Fruit fly (Drosophila melanogaster) whole organism, prepupa: Measurements from ENCODE around the gene tkv.

Experiments used
- Blimp-1 ChIP-seq: fragments of 200-800 bp; sonication (Bioruptor generic); optimal IDR thresholded peaks from 3 replicates; lab custom pipeline; 2017; ENCODE audit warnings: missing biosample characterization, missing genetic modification characterization, mild to moderate bottlenecking, moderate library complexity, missing genetic modification reagents
- CG10631 ChIP-seq: fragments of 200-800 bp; sonication (Bioruptor generic); optimal IDR thresholded peaks from 2 replicates; lab custom pipeline; 2016; ENCODE audit warnings: missing biosample characterization, missing genetic modification characterization
- CG11294 ChIP-seq: fragments of 200-800 bp; sonication (Bioruptor generic); IDR thresholded peaks from 2 replicates; pipeline ENCODE4 v1.3.6; 2022; ENCODE audit warnings: missing biosample characterization, missing genetic modification characterization
- CG11902 ChIP-seq: fragments of 200-800 bp; sonication (Bioruptor generic); optimal IDR thresholded peaks from 3 replicates; lab custom pipeline; 2016; ENCODE audit warnings: missing biosample characterization, missing genetic modification characterization
- CG15336 ChIP-seq: fragments of 200-800 bp; sonication (Bioruptor generic); IDR thresholded peaks from 2 replicates; pipeline ENCODE4 v1.3.6; 2022; ENCODE audit warnings: missing biosample characterization, missing genetic modification characterization
- CG34406 ChIP-seq: fragments of 200-800 bp; sonication (Bioruptor generic); optimal IDR thresholded peaks from 3 replicates; lab custom pipeline; 2016; ENCODE audit warnings: missing biosample characterization, missing genetic modification characterization
- CG6163 ChIP-seq: fragments of 200-800 bp; sonication (Bioruptor generic); IDR thresholded peaks from 3 replicates; pipeline ENCODE4 v1.3.6; 2022; ENCODE audit warnings: missing biosample characterization, missing genetic modification characterization
- CG6808 ChIP-seq: fragments of 200-800 bp; sonication (Bioruptor generic); optimal IDR thresholded peaks from 3 replicates; lab custom pipeline; 2017; ENCODE audit warnings: missing biosample characterization, missing genetic modification characterization, mild to moderate bottlenecking, moderate library complexity, missing genetic modification reagents
- CG6854 ChIP-seq: fragments of 200-800 bp; sonication (Bioruptor generic); optimal IDR thresholded peaks from 2 replicates; lab custom pipeline; 2017; ENCODE audit warnings: missing biosample characterization, mild to moderate bottlenecking, missing genetic modification characterization
- CG8119 ChIP-seq: fragments of 200-800 bp; sonication (Bioruptor generic); IDR thresholded peaks from 3 replicates; pipeline ENCODE4 v1.3.6; 2022; ENCODE audit warnings: missing biosample characterization, missing genetic modification characterization
- CG8319 ChIP-seq: fragments of 200-800 bp; sonication (Bioruptor generic); optimal IDR thresholded peaks from 3 replicates; lab custom pipeline; 2016; ENCODE audit warnings: missing biosample characterization, missing genetic modification characterization
- CG9139 ChIP-seq: fragments of 200-800 bp; sonication (Bioruptor generic); optimal IDR thresholded peaks from 3 replicates; lab custom pipeline; 2017; ENCODE audit warnings: missing biosample characterization, mild to moderate bottlenecking, missing genetic modification characterization
- Eip75B ChIP-seq: fragments of 200-800 bp; sonication (Bioruptor generic); optimal IDR thresholded peaks from 3 replicates; lab custom pipeline; 2016; ENCODE audit warnings: missing biosample characterization, missing genetic modification characterization
- Eip78C ChIP-seq: fragments of 200-800 bp; sonication (Bioruptor generic); peaks from one replicate; lab custom pipeline; 2016; ENCODE audit warnings: missing biosample characterization, missing genetic modification characterization
- Ets96B ChIP-seq: fragments of 200-800 bp; optimal IDR thresholded peaks from 2 replicates; lab custom pipeline; 2019; ENCODE audit warnings: missing biosample characterization, mild to moderate bottlenecking, missing genetic modification characterization, moderate library complexity
- Hr38 ChIP-seq: sonication (Bioruptor generic); optimal IDR thresholded peaks from 2 replicates; lab custom pipeline; 2016; ENCODE audit warnings: missing biosample characterization, missing genetic modification characterization
- Hr39 ChIP-seq: fragments of 200-800 bp; sonication (Bioruptor generic); optimal IDR thresholded peaks from 2 replicates; lab custom pipeline; 2016; ENCODE audit warnings: missing biosample characterization, missing genetic modification characterization
- Hr4 ChIP-seq: fragments of 200-800 bp; sonication (Bioruptor generic); optimal IDR thresholded peaks from 3 replicates; lab custom pipeline; 2016; ENCODE audit warnings: missing biosample characterization, missing genetic modification characterization
- Lpt ChIP-seq: fragments of 200-800 bp; sonication (Bioruptor generic); optimal IDR thresholded peaks from 3 replicates; lab custom pipeline; 2016; ENCODE audit warnings: missing biosample characterization, missing genetic modification characterization
- Met ChIP-seq: fragments of 200-800 bp; sonication (Bioruptor generic); optimal IDR thresholded peaks from 3 replicates; lab custom pipeline; 2016; ENCODE audit warnings: missing biosample characterization, missing genetic modification characterization
- OdsH ChIP-seq: fragments of 200-800 bp; sonication (Bioruptor generic); optimal IDR thresholded peaks from 3 replicates; lab custom pipeline; 2016; ENCODE audit warnings: missing biosample characterization, missing genetic modification characterization
- Smox ChIP-seq: fragments of 200-800 bp; sonication (Bioruptor generic); optimal IDR thresholded peaks from 3 replicates; lab custom pipeline; 2016; ENCODE audit warnings: missing biosample characterization, missing genetic modification characterization
- Sox102F ChIP-seq: fragments of 200-800 bp; sonication (Bioruptor generic); optimal IDR thresholded peaks from 2 replicates; lab custom pipeline; 2016; ENCODE audit warnings: missing biosample characterization, mild to moderate bottlenecking, missing genetic modification characterization
- dac ChIP-seq: fragments of 200-800 bp; sonication (Bioruptor generic); optimal IDR thresholded peaks from 2 replicates; lab custom pipeline; 2017; ENCODE audit warnings: missing biosample characterization, mild to moderate bottlenecking, missing genetic modification characterization
- dsx ChIP-seq: fragments of 200-800 bp; optimal IDR thresholded peaks from 3 replicates; lab custom pipeline; 2019; ENCODE audit warnings: missing biosample characterization, mild to moderate bottlenecking, missing genetic modification characterization, moderate library complexity; ENCODE audit not compliant: poor library complexity, severe bottlenecking
- eg ChIP-seq: fragments of 200-800 bp; sonication (Bioruptor generic); IDR thresholded peaks from 3 replicates; pipeline ENCODE4 v1.3.6; 2022; ENCODE audit warnings: missing biosample characterization, missing genetic modification characterization
- fd59A ChIP-seq: fragments of 200-800 bp; sonication (Bioruptor generic); optimal IDR thresholded peaks from 2 replicates; lab custom pipeline; 2017; ENCODE audit warnings: missing biosample characterization, mild to moderate bottlenecking, missing genetic modification characterization, missing genetic modification reagents
- fkh ChIP-seq: fragments of 200-800 bp; sonication (Bioruptor generic); optimal IDR thresholded peaks from 3 replicates; lab custom pipeline; 2017; ENCODE audit warnings: missing biosample characterization, mild to moderate bottlenecking, missing genetic modification characterization, moderate library complexity
- lz ChIP-seq: fragments of 200-800 bp; sonication (Bioruptor generic); optimal IDR thresholded peaks from 3 replicates; lab custom pipeline; 2016; ENCODE audit warnings: missing biosample characterization, missing genetic modification characterization
- ss ChIP-seq, 2 experiments: fragments of 200-800 bp; sonication (Bioruptor generic); optimal IDR thresholded peaks; 2 replicates in 1 of 2; 3 replicates in 1 of 2; lab custom pipeline; 2017 to 2018; ENCODE audit warnings: mild to moderate bottlenecking in 2 of 2, missing biosample characterization in 2 of 2, missing genetic modification characterization in 2 of 2, moderate library complexity in 1 of 2
- svp ChIP-seq: fragments of 200-800 bp; sonication (Bioruptor generic); peaks from one replicate; lab custom pipeline; 2016; ENCODE audit warnings: missing biosample characterization, missing genetic modification characterization
- vri ChIP-seq: fragments of 200-800 bp; sonication (Bioruptor generic); optimal IDR thresholded peaks from 3 replicates; lab custom pipeline; 2016; ENCODE audit warnings: missing biosample characterization, mild to moderate bottlenecking, missing genetic modification characterization

The tkv gene

DNA sequence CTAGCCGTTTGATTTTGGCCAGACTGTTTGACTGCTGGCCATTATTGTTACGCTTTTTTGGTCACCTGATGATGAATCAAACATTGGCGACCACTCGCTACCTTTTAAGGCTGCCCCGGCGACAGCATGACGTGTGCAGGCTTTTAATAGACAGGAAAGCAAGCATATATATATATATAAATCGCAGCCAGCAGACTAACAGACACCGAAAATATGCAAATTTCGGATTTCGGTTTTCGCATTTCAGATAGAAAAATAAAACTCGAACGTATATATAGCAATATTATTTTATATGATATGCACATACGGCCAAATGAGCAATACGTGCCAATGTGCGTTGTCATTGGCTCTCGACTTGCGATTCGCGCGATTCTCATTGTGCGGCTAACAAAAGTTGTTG, 40.4 kb downstream of the tkv start:
- no peak for TF ChIP-seq Lpt (GFP tag; lab: Kevin White, UChicago)
- no peak for TF ChIP-seq fkh (GFP tag; lab: Kevin White, UChicago)
- no peak for TF ChIP-seq Smox (GFP tag; lab: Kevin White, UChicago)
- no peak for TF ChIP-seq Blimp-1 (GFP tag; lab: Kevin White, UChicago)
- no peak for TF ChIP-seq Met (GFP tag; lab: Kevin White, UChicago)
- no peak for TF ChIP-seq dsx (GFP tag; lab: Kevin White, UChicago)
- no peak for TF ChIP-seq lz (GFP tag; lab: Kevin White, UChicago)
- TF ChIP-seq Ets96B (tag; lab: Kevin White, UChicago), result no peak
- TF ChIP-seq CG6808 (GFP tag; lab: Kevin White, UChicago), result no peak
- no peak for TF ChIP-seq Hr4 (GFP tag; lab: Kevin White, UChicago)

DNA sequence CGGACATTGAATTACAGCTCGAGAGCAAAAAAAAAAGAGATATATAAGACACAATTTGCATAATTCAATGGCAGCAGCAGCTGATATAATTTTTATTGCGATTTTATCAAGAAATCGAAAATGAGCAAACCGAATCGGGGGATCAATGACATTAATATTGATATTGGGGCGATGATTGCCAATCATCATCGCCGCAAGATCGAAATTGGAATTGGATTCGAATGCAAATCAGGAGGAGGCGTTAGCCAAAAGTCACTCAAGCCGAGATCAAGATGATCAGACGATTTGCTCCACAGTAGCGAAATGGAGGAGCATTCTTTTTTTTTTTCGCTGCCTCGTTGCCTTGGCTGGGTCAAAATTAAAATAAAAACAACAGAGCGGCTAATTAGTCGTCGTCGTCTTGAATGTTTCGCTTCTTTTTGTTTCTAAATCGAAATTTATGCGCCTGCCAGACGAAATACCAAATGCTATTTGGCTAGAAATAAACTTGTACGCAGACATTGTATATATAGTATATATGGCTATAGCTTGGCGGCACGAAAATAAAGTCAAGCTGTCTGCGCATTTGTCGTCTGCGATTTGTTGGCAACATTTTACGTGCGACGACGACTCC, 41.3 kb downstream of the tkv start:
- TF ChIP-seq svp (GFP tag; lab: Kevin White, UChicago), result peak; percentile 67
- TF ChIP-seq ss (GFP tag; optimal IDR thresholded peaks at IDR 0.05; lab: Kevin White, UChicago), result no peak
- no peak for TF ChIP-seq eg (GFP tag; lab: Robert Waterston, UW)
- TF ChIP-seq dsx (GFP tag; lab: Kevin White, UChicago), result no peak
- TF ChIP-seq Eip75B (GFP tag; lab: Kevin White, UChicago), result no peak
- no peak for TF ChIP-seq CG11902
- TF ChIP-seq CG15336 (GFP tag; lab: Robert Waterston, UW), result 0 out of 2 replicates have a peak, but pooled peaks have one; percentile 7
- TF ChIP-seq Sox102F (GFP tag; lab: Kevin White, UChicago), result no peak
- TF ChIP-seq CG11294 (GFP tag; lab: Robert Waterston, UW), result no peak
- TF ChIP-seq fd59A, result no peak
- no peak for TF ChIP-seq CG6854
- TF ChIP-seq vri (GFP tag; lab: Kevin White, UChicago), result peak; percentile 44

DNA sequence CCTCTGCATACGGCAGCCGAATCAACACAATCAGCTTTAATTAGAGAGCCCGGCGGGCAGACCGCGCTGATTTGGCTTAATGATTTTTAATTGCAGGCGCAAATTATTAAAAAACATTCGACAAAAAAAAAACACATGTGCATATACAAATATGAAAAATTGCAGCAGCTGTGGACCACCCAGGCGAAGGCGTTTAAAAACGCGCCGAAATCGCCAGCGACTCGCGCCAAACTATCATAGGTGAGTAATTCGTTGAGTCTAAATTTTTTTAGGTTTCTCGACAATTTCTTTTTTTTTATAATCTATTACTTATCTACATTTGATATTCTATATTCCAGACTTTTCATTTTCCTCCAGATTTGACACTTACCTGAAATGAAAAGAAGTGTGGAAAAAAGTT, 41.9 kb downstream of the tkv start:
- TF ChIP-seq OdsH (GFP tag; lab: Kevin White, UChicago), result no peak
- no peak for TF ChIP-seq CG6854
- no peak for TF ChIP-seq Lpt (GFP tag; lab: Kevin White, UChicago)
- TF ChIP-seq dsx (GFP tag; lab: Kevin White, UChicago), result no peak
- TF ChIP-seq Eip78C (GFP tag; lab: Kevin White, UChicago), result no peak
- TF ChIP-seq Hr39 (GFP tag; lab: Kevin White, UChicago), result no peak
- no peak for TF ChIP-seq Blimp-1 (GFP tag; lab: Kevin White, UChicago)

DNA sequence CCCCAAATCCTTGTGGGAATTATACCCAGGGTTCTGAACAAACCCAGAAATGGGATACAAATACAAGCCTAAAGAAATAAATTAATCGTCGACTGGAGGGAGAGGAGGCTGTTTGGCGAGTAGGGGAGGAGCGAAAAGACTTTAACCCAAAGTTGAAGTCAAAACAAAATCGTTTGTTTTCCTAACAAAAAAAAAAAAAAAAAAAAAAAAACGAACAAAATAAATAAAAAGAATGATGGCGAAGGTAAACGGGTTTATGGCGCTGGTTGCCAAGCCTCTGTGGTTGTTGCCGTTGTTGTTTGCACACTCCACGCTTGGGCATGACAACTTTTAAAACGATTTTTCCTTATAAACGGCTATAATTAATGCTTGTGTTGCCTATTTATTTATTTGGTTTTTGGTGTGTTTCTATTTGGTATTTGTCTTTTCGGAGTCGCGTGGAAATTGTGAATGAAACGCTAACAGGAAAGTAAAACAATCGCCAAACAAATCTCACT, 42.6 kb downstream of the tkv start:
- TF ChIP-seq Hr39 (GFP tag; lab: Kevin White, UChicago) (no peak), CG8119 (GFP tag; lab: Robert Waterston, UW) (peak; percentile 26; the same call in 1 of the 3 replicates), Lpt (GFP tag; lab: Kevin White, UChicago) (no peak), fkh (GFP tag; lab: Kevin White, UChicago) (peak; percentile 71), eg (GFP tag; lab: Robert Waterston, UW) (peak; percentile 51; the same call in 1 of the 3 replicates), CG15336 (GFP tag; lab: Robert Waterston, UW) (0 out of 2 replicates have a peak, but pooled peaks have one; percentile 46), CG34406 (GFP tag; lab: Kevin White, UChicago) (no peak), CG6808 (GFP tag; lab: Kevin White, UChicago) (no peak)

DNA sequence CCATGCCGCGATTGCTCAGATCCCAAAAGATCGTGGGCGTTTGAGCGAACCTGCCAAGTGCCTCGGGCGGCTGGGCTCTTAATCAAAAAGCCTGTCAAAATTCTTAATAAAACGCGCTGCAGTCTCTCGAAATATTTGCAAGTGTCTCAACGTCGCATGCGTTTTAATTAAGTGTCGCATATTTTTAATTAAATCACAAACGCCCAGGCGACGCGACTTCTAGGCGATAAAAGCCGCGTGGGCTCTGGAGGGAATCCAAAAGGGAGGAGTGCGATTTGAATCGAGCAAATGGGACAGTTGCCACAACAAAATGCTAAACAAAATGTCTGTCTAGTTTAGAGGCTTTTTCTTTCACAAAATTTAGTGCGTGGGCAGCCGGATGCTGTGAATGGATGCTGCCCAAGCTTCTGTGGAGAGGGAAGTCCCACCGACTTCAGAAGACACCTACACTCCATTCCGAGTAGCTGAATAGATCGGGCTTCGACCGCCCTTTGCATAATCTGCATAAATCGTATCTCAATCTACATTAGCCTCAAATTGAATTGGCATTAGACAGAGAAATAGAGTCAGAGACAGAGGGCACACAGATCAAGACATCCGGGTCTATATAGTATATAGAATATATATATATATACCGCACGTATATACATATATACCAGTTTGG, 44.2 kb downstream of the tkv start:
- TF ChIP-seq fd59A (no peak), CG6163 (no peak), Hr39 (GFP tag; lab: Kevin White, UChicago) (no peak), dac (no peak), Blimp-1 (GFP tag; lab: Kevin White, UChicago) (no peak), CG9139 (GFP tag; lab: Kevin White, UChicago) (no peak), CG11902 (no peak), Lpt (GFP tag; lab: Kevin White, UChicago) (no peak), CG10631 (no peak), Hr38 (GFP tag; lab: Kevin White, UChicago) (no peak), Hr4 (GFP tag; lab: Kevin White, UChicago) (no peak), CG8319 (GFP tag; lab: Kevin White, UChicago) (no peak), ss (GFP tag; optimal IDR thresholded peaks at IDR 0.05; lab: Kevin White, UChicago) (no peak)
